Worm (Caenorhabditis elegans) whole organism, L1 larva: ENCODE measurements around the gene C55A1.4.

Source experiments
- fkh-10 ChIP-seq: sonication (generic microtip); optimal IDR thresholded peaks from 2 replicates; lab custom pipeline; 2017; ENCODE audit warnings: missing biosample characterization, missing genetic modification reagents, missing genetic modification characterization
- jun-1 ChIP-seq: fragments of 150-350 bp; optimal IDR thresholded peaks from 2 replicates; lab custom pipeline; 2014; ENCODE audit warnings: missing biosample characterization, missing genetic modification reagents, missing genetic modification characterization
- mep-1 ChIP-seq: fragments of 150-350 bp; optimal IDR thresholded peaks from 2 replicates; lab custom pipeline; 2014; ENCODE audit warnings: missing biosample characterization, missing genetic modification characterization
- nhr-11 ChIP-seq: fragments of 150-350 bp; optimal IDR thresholded peaks from 2 replicates; lab custom pipeline; 2014; ENCODE audit warnings: missing biosample characterization, missing genetic modification characterization
- nhr-12 ChIP-seq: sonication (generic microtip); optimal IDR thresholded peaks from 2 replicates; lab custom pipeline; 2017; ENCODE audit warnings: missing biosample characterization, missing genetic modification characterization
- nhr-237 ChIP-seq: fragments of 150-350 bp; optimal IDR thresholded peaks from 2 replicates; lab custom pipeline; 2014; ENCODE audit warnings: missing biosample characterization, missing genetic modification characterization
- snpc-4 ChIP-seq: fragments of 150-350 bp; optimal IDR thresholded peaks from 2 replicates; lab custom pipeline; 2014; ENCODE audit warnings: missing biosample characterization, missing genetic modification characterization
- unc-86 ChIP-seq: sonication (generic microtip); optimal IDR thresholded peaks from 2 replicates; lab custom pipeline; 2016; ENCODE audit warnings: missing genetic modification characterization, missing compliant biosample characterization
- zag-1 ChIP-seq: fragments of 150-350 bp; optimal IDR thresholded peaks from 2 replicates; lab custom pipeline; 2014; ENCODE audit warnings: missing biosample characterization, missing genetic modification characterization

DNA sequence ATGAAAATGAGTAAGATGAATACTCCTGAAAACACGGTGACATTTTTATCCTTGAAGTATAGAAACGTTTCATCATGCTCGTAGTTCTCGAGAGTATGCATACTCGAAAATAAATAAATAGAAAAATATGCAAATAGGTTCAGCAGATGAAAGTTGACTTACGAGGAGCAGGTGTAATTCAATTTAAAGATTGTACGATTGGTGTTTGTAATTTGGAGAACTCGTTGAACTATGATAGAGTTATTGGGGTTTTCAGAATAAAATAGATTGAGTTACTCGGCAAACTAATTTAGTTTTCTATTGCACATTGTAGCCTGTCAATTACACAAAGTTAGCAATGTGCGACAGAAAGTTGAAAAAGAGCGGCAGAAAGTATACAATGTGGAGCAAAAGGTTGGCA is 4.2 kb downstream of the C55A1.4 start, which contains the start of gene srz-44:
- no peak for TF ChIP-seq snpc-4
- no peak for TF ChIP-seq nhr-11 (tag; lab: Kevin White, UChicago)
- no peak for TF ChIP-seq nhr-12 (tag; lab: Kevin White, UChicago)
- no peak for TF ChIP-seq jun-1 (tag; lab: Kevin White, UChicago)
- no peak for TF ChIP-seq mep-1 (tag; lab: Kevin White, UChicago)
- no peak for TF ChIP-seq unc-86 (tag; lab: Kevin White, UChicago)
- no peak for TF ChIP-seq zag-1 (tag; lab: Kevin White, UChicago)
- no peak for TF ChIP-seq nhr-237 (tag; lab: Kevin White, UChicago)
- TF ChIP-seq fkh-10 = no peak
